Worm (Caenorhabditis elegans): Measurements from ENCODE around the gene vig-1.

DNA sequence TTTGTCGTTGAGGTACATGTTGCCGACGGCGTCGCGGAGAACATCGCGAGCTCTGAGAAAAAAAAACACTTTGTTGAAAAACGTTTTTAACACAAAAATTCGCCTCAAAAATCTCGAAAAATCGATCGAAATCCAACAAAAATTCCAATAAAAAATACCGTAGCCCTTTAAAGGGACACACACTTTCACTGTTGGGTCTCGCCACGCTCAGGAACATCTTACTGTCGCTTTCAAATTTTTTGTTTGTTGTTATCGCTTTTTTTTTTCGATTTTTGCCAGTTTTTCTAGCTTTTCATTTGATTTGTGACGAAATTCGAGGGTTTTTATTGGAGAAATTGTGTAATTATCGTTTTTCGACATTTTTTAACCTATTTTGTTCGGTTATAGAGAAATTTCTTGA, 14.3 kb upstream of the vig-1 start:
- TF ChIP-seq ham-2 (GFP tag; optimal IDR thresholded peaks at IDR 0.05) (no peak), ces-1 (GFP tag; optimal IDR thresholded peaks at IDR 0.05) (no peak)
